Worm (Caenorhabditis elegans) whole organism, young adult: ENCODE results near the gene C06E4.2.

Experiments used
- T26A5.8 ChIP-seq: sonication (generic microtip); optimal IDR thresholded peaks from 2 replicates; lab custom pipeline; 2016; ENCODE audit warnings: missing genetic modification characterization, missing compliant biosample characterization
- ama-1 ChIP-seq, 3 experiments: fragments of 150-350 bp in 1 of 3; sonication (generic microtip) in 2 of 3; optimal IDR thresholded peaks; 2 replicates each; lab custom pipeline; 2014 to 2018; ENCODE audit warnings: missing biosample characterization in 2 of 3, missing genetic modification characterization in 2 of 3, missing genetic modification reagents in 2 of 3
- ceh-91 ChIP-seq: fragments of 200-800 bp; sonication (Bioruptor generic); IDR thresholded peaks from 2 replicates; pipeline ENCODE4 v1.3.6; 2022; ENCODE audit warnings: missing genetic modification reagents, missing genetic modification characterization, missing compliant biosample characterization
- dox-1 ChIP-seq: fragments of 200-800 bp; sonication (Bioruptor generic); IDR thresholded peaks from 2 replicates; pipeline ENCODE4 v1.3.6; 2022; ENCODE audit warnings: missing genetic modification reagents, missing genetic modification characterization, missing compliant biosample characterization
- unc-130 ChIP-seq: sonication (generic microtip); optimal IDR thresholded peaks from 2 replicates; lab custom pipeline; 2016; ENCODE audit warnings: missing genetic modification reagents, missing genetic modification characterization, missing compliant biosample characterization
- unc-62 ChIP-seq: fragments of 150-350 bp; optimal IDR thresholded peaks from 2 replicates; lab custom pipeline; 2014; ENCODE audit warnings: missing biosample characterization, missing genetic modification reagents, missing genetic modification characterization

- TF ChIP-seq dox-1 (GFP tag; lab: Robert Waterston, UW) (no peak), T26A5.8 (tag; lab: Kevin White, UChicago) (no peak), unc-62 (no peak), unc-130 (GFP tag; lab: Kevin White, UChicago) (no peak), ama-1 (optimal IDR thresholded peaks at IDR 0.05; lab: Kevin White, UChicago) (no peak), ama-1 (GFP tag; optimal IDR thresholded peaks at IDR 0.05; lab: Kevin White, UChicago) (no peak), ceh-91 (no peak)
Measured at ce11 chrIV:7285839-7286238, 9.1 kb downstream of the C06E4.2 start, which contains the start of gene C06E4.8.
